Worm (Caenorhabditis elegans) whole organism, midembryonic: Measurements from ENCODE around the gene nekl-4.

Source experiments
- T22C8.4 ChIP-seq: fragments of 200-800 bp; sonication (Bioruptor generic); IDR thresholded peaks from 2 replicates; pipeline ENCODE4 v1.3.6; 2022; ENCODE audit warnings: missing genetic modification characterization, missing compliant biosample characterization
- cog-1 ChIP-seq: sonication (generic microtip); optimal IDR thresholded peaks from 2 replicates; lab custom pipeline; 2016; ENCODE audit warnings: missing genetic modification characterization, missing compliant biosample characterization
- flt-1 ChIP-seq: fragments of 200-800 bp; sonication (Bioruptor generic); IDR thresholded peaks from 2 replicates; pipeline ENCODE4 v1.3.6; 2022; ENCODE audit warnings: missing genetic modification characterization, missing compliant biosample characterization
- med-1 ChIP-seq: sonication (generic microtip); optimal IDR thresholded peaks from 2 replicates; lab custom pipeline; 2017; ENCODE audit warnings: missing genetic modification characterization, mild to moderate bottlenecking, missing compliant biosample characterization, antibody characterized with exemption, missing genetic modification reagents; ENCODE audit not compliant: insufficient read depth
- ref-1 ChIP-seq: fragments of 200-800 bp; sonication (Bioruptor generic); conservative IDR thresholded peaks from 2 replicates; pipeline ENCODE4 v1.3.6; 2022; ENCODE audit warnings: missing genetic modification reagents, missing genetic modification characterization, missing compliant biosample characterization
- tab-1 ChIP-seq: fragments of 200-800 bp; sonication (Bioruptor generic); IDR thresholded peaks from 2 replicates; pipeline ENCODE4 v1.3.6; 2022; ENCODE audit warnings: missing genetic modification characterization, missing compliant biosample characterization
- ztf-23 ChIP-seq: fragments of 200-800 bp; sonication (Bioruptor generic); IDR thresholded peaks from 2 replicates; pipeline ENCODE4 v1.3.6; 2022; ENCODE audit warnings: missing genetic modification reagents, missing genetic modification characterization, missing compliant biosample characterization
- ztf-29 ChIP-seq: fragments of 200-800 bp; sonication (Bioruptor generic); IDR thresholded peaks from 2 replicates; pipeline ENCODE4 v1.3.6; 2022; ENCODE audit warnings: missing genetic modification reagents, missing genetic modification characterization, missing compliant biosample characterization

- TF ChIP-seq ref-1 = no peak
- TF ChIP-seq cog-1 (tag; lab: Kevin White, UChicago) = no peak
- no peak for TF ChIP-seq T22C8.4 (GFP tag; lab: Robert Waterston, UW)
- no peak for TF ChIP-seq flt-1 (GFP tag; lab: Robert Waterston, UW)
- TF ChIP-seq med-1 (GFP tag; lab: Kevin White, UChicago) = no peak
- TF ChIP-seq ztf-23 (GFP tag; lab: Robert Waterston, UW) = no peak
- no peak for TF ChIP-seq ztf-29
- TF ChIP-seq tab-1 (GFP tag; lab: Robert Waterston, UW) = no peak
Measured at ce11 chrIII:5557246-5557819, 40.0 kb upstream of the nekl-4 start, which contains the start of gene rpc-2.
